Worm (Caenorhabditis elegans): Measurements from ENCODE around the gene F59C12.3.

ce11 chrX:16604096-16604495 is 5.2 kb downstream of the F59C12.3 start:
- TF ChIP-seq aly-2 (tag; optimal IDR thresholded peaks at IDR 0.05) (no peak), nfya-1 (tag; optimal IDR thresholded peaks at IDR 0.05; ENCODE audit: insufficient read depth) (no peak), ztf-4 (tag; optimal IDR thresholded peaks at IDR 0.05) (no peak), mdl-1 (tag; optimal IDR thresholded peaks at IDR 0.05) (no peak)
